Fruit fly (Drosophila melanogaster) whole organism, pupa: Measurements from ENCODE around the gene CG42449.

Source experiments
- CG10348 ChIP-seq: fragments of 200-800 bp; sonication (Bioruptor generic); IDR thresholded peaks from 2 replicates; pipeline ENCODE4 v1.3.6; 2022; ENCODE audit warnings: missing biosample characterization, missing genetic modification characterization
- rn ChIP-seq: fragments of 200-800 bp; sonication (Bioruptor generic); IDR thresholded peaks from 2 replicates; pipeline ENCODE4 v1.3.6; 2022; ENCODE audit warnings: missing biosample characterization, missing genetic modification characterization

dm6 chrX:5676855-5677254 lies 6.2 kb upstream of the CG42449 start:
- TF ChIP-seq CG10348 (no peak), rn (GFP tag; lab: Robert Waterston, UW) (no peak)
